Worm (Caenorhabditis elegans) whole organism, L3 larva: ENCODE results near the gene nimk-1.
A peak's percentile ranks its signal among the peaks of the same experiment; 100 is the strongest.

Experiments
- ZK546.5 ChIP-seq: sonication (generic microtip); optimal IDR thresholded peaks from 2 replicates; lab custom pipeline; 2017; ENCODE audit warnings: missing biosample characterization, missing genetic modification characterization
- aly-2 ChIP-seq: fragments of 150-350 bp; optimal IDR thresholded peaks from 2 replicates; lab custom pipeline; 2014; ENCODE audit warnings: missing biosample characterization, missing genetic modification characterization
- ceh-9 ChIP-seq: sonication (generic microtip); optimal IDR thresholded peaks from 2 replicates; lab custom pipeline; 2018; ENCODE audit warnings: missing biosample characterization, missing genetic modification characterization
- daf-12 ChIP-seq: fragments of 150-350 bp; optimal IDR thresholded peaks from 2 replicates; lab custom pipeline; 2014; ENCODE audit warnings: missing biosample characterization, missing genetic modification reagents, missing genetic modification characterization
- elt-3 ChIP-seq, 3 experiments: fragments of 150-350 bp in 1 of 3; sonication (generic microtip) in 2 of 3; optimal IDR thresholded peaks; 2 replicates in 2 of 3; 4 replicates in 1 of 3; lab custom pipeline; 2014 to 2017; ENCODE audit warnings: missing biosample characterization in 3 of 3, missing genetic modification characterization in 3 of 3
- eor-1 ChIP-seq, 2 experiments: fragments of 150-350 bp; optimal IDR thresholded peaks; 2 replicates each; lab custom pipeline; 2014 to 2018; ENCODE audit warnings: missing biosample characterization in 2 of 2, missing genetic modification characterization in 2 of 2
- fkh-10 ChIP-seq: sonication (generic microtip); optimal IDR thresholded peaks from 2 replicates; lab custom pipeline; 2017; ENCODE audit warnings: missing biosample characterization, missing genetic modification reagents, missing genetic modification characterization
- fkh-2 ChIP-seq: fragments of 150-350 bp; optimal IDR thresholded peaks from 2 replicates; lab custom pipeline; 2014; ENCODE audit warnings: missing biosample characterization, missing genetic modification reagents, missing genetic modification characterization
- hmg-11 ChIP-seq: sonication (generic microtip); optimal IDR thresholded peaks from 2 replicates; lab custom pipeline; 2016; ENCODE audit warnings: missing genetic modification characterization, missing compliant biosample characterization
- jun-1 ChIP-seq: fragments of 150-350 bp; optimal IDR thresholded peaks from 2 replicates; lab custom pipeline; 2014; ENCODE audit warnings: missing biosample characterization, missing genetic modification reagents, missing genetic modification characterization
- lin-15B ChIP-seq: fragments of 150-350 bp; optimal IDR thresholded peaks from 2 replicates; lab custom pipeline; 2014; ENCODE audit warnings: missing biosample characterization, missing genetic modification characterization
- lin-39 ChIP-seq: fragments of 150-350 bp; optimal IDR thresholded peaks from 2 replicates; lab custom pipeline; 2018; ENCODE audit warnings: missing biosample characterization, missing genetic modification reagents, missing genetic modification characterization
- lsy-12 ChIP-seq: sonication (generic microtip); optimal IDR thresholded peaks from 2 replicates; lab custom pipeline; 2016; ENCODE audit warnings: mild to moderate bottlenecking, missing genetic modification characterization, missing compliant biosample characterization
- mdl-1 ChIP-seq: fragments of 150-350 bp; optimal IDR thresholded peaks from 2 replicates; lab custom pipeline; 2014; ENCODE audit warnings: missing biosample characterization, missing genetic modification characterization
- mml-1 ChIP-seq: fragments of 150-350 bp; sonication (generic microtip); optimal IDR thresholded peaks from 3 replicates; lab custom pipeline; 2014; ENCODE audit warnings: missing biosample characterization, missing genetic modification characterization
- nfya-1 ChIP-seq: sonication (generic microtip); optimal IDR thresholded peaks from 2 replicates; lab custom pipeline; 2017; ENCODE audit warnings: missing genetic modification characterization, mild to moderate bottlenecking, missing compliant biosample characterization, antibody characterized with exemption, moderate library complexity; ENCODE audit not compliant: insufficient read depth
- nhr-11 ChIP-seq: fragments of 150-350 bp; optimal IDR thresholded peaks from 2 replicates; lab custom pipeline; 2014; ENCODE audit warnings: missing biosample characterization, missing genetic modification characterization
- nhr-12 ChIP-seq: fragments of 150-350 bp; optimal IDR thresholded peaks from 2 replicates; lab custom pipeline; 2014; ENCODE audit warnings: missing biosample characterization, missing genetic modification characterization
- nhr-23 ChIP-seq: fragments of 150-350 bp; optimal IDR thresholded peaks from 2 replicates; lab custom pipeline; 2014; ENCODE audit warnings: missing biosample characterization, missing genetic modification reagents, missing genetic modification characterization
- nhr-237 ChIP-seq: fragments of 150-350 bp; optimal IDR thresholded peaks from 2 replicates; lab custom pipeline; 2014; ENCODE audit warnings: missing biosample characterization, missing genetic modification characterization
- nhr-25 ChIP-seq: sonication (generic microtip); optimal IDR thresholded peaks from 2 replicates; lab custom pipeline; 2017; ENCODE audit warnings: missing biosample characterization, missing genetic modification characterization
- nhr-28 ChIP-seq: fragments of 150-350 bp; optimal IDR thresholded peaks from 2 replicates; lab custom pipeline; 2014; ENCODE audit warnings: missing biosample characterization, missing genetic modification characterization
- nhr-43 ChIP-seq: sonication (generic microtip); optimal IDR thresholded peaks from 2 replicates; lab custom pipeline; 2016; ENCODE audit warnings: mild to moderate bottlenecking, missing genetic modification characterization, missing compliant biosample characterization; ENCODE audit not compliant: poor library complexity, severe bottlenecking
- nhr-67 ChIP-seq: fragments of 150-350 bp; optimal IDR thresholded peaks from 2 replicates; lab custom pipeline; 2014; ENCODE audit warnings: missing biosample characterization, missing genetic modification characterization
- nhr-76 ChIP-seq: fragments of 150-350 bp; sonication (generic microtip); optimal IDR thresholded peaks from 5 replicates; lab custom pipeline; 2014; ENCODE audit warnings: missing biosample characterization, missing genetic modification characterization
- nhr-77 ChIP-seq: fragments of 150-350 bp; optimal IDR thresholded peaks from 2 replicates; lab custom pipeline; 2014; ENCODE audit warnings: missing biosample characterization, missing genetic modification characterization
- pha-4 ChIP-seq: fragments of 150-350 bp; optimal IDR thresholded peaks from 2 replicates; lab custom pipeline; 2014; ENCODE audit warnings: missing biosample characterization, missing genetic modification reagents, missing genetic modification characterization
- sea-2 ChIP-seq: fragments of 150-350 bp; sonication (generic microtip); optimal IDR thresholded peaks from 4 replicates; lab custom pipeline; 2014; ENCODE audit warnings: missing biosample characterization, missing genetic modification reagents, missing genetic modification characterization
- skn-1 ChIP-seq: fragments of 150-350 bp; optimal IDR thresholded peaks from 2 replicates; lab custom pipeline; 2014; ENCODE audit warnings: missing biosample characterization, missing genetic modification characterization
- snpc-4 ChIP-seq: fragments of 150-350 bp; optimal IDR thresholded peaks from 2 replicates; lab custom pipeline; 2014; ENCODE audit warnings: missing biosample characterization, missing genetic modification characterization
- tbx-2 ChIP-seq: sonication (generic microtip); optimal IDR thresholded peaks from 2 replicates; lab custom pipeline; 2016; ENCODE audit warnings: mild to moderate bottlenecking, missing genetic modification characterization, missing compliant biosample characterization
- unc-39 ChIP-seq: sonication (generic microtip); optimal IDR thresholded peaks from 4 replicates; lab custom pipeline; 2017; ENCODE audit warnings: missing biosample characterization, missing genetic modification characterization
- unc-62 ChIP-seq: fragments of 150-350 bp; sonication (generic microtip); optimal IDR thresholded peaks from 4 replicates; lab custom pipeline; 2014; ENCODE audit warnings: missing biosample characterization, missing genetic modification reagents, missing genetic modification characterization
- zag-1 ChIP-seq: fragments of 150-350 bp; optimal IDR thresholded peaks from 2 replicates; lab custom pipeline; 2014; ENCODE audit warnings: missing biosample characterization, missing genetic modification characterization
- ztf-11 ChIP-seq: fragments of 150-350 bp; optimal IDR thresholded peaks from 2 replicates; lab custom pipeline; 2014; ENCODE audit warnings: missing biosample characterization, missing genetic modification characterization
- ztf-4 ChIP-seq: fragments of 150-350 bp; optimal IDR thresholded peaks from 2 replicates; lab custom pipeline; 2014; ENCODE audit warnings: missing biosample characterization, missing genetic modification characterization

nimk-1 gene

DNA sequence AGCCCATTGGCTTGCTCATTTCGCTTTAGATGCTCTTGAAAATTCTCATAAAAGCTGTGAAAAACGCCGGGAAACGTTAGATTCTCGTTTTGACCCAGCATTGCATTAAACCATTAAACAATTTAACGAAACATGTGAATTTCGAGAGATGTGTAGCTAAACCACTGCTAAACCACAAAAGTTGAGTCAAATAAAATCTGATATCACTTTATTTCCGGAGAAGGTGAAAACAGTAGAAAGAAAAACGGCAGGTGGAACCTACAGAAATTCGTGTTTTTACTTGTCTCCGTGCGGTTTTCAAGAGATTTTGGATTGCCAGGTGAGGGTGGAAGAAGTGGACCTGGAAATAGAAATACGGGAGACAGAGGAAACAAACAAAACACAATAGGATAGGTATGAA lies 9.0 kb downstream of the nimk-1 start, which contains the start of gene F49C5.9:
TSS of gene F49C5.9 (minus strand) at position 101 of the 400 bp plus-strand sequence.
- no peak for TF ChIP-seq ztf-4 (tag; lab: Kevin White, UChicago)
- no peak for TF ChIP-seq hmg-11 (tag; lab: Kevin White, UChicago)
- no peak for TF ChIP-seq nhr-43 (tag; lab: Kevin White, UChicago)
- TF ChIP-seq mml-1 (tag; lab: Kevin White, UChicago) = no peak
- TF ChIP-seq mdl-1 = no peak
- no peak for TF ChIP-seq fkh-2 (tag; lab: Kevin White, UChicago)
- no peak for TF ChIP-seq ZK546.5 (tag; lab: Kevin White, UChicago)
- TF ChIP-seq zag-1 (tag; lab: Kevin White, UChicago) = no peak
- no peak for TF ChIP-seq fkh-10 (GFP tag; lab: Kevin White, UChicago)

DNA sequence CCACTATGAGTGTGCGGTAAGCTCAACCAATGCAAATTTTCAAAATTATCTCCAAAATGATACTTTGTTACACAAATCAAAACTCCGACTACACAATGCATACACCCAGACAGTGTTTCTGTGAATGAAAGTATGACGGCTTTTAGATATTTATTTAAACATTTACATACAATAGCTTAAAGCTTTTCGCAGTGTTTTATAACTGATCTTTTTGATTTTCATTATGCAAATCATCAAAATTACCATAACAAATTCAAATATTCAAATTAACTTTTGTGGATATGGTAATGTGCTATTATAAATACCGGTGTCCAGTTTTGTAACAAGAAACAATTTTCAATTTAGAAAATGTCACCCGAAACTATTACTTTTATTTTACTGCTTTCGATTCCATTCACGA lies 10.9 kb downstream of the nimk-1 start, which contains the start of the genes F49C5.5 and F49C5.10:
TSS of gene F49C5.5 (minus strand) at position 101 of the 400 bp plus-strand sequence.
TSS of gene F49C5.10 (plus strand) at position 344 of the 400 bp plus-strand sequence.
- TF ChIP-seq nhr-77 (tag; lab: Kevin White, UChicago) (no peak), lsy-12 (tag; lab: Kevin White, UChicago) (no peak), lin-39 (tag; lab: Kevin White, UChicago) (no peak), unc-39 (tag; lab: Kevin White, UChicago) (no peak), daf-12 (no peak), unc-62 (GFP tag; lab: Kevin White, UChicago) (no peak), nhr-25 (tag; lab: Kevin White, UChicago) (no peak), fkh-2 (tag; lab: Kevin White, UChicago) (no peak), ztf-11 (no peak)

DNA sequence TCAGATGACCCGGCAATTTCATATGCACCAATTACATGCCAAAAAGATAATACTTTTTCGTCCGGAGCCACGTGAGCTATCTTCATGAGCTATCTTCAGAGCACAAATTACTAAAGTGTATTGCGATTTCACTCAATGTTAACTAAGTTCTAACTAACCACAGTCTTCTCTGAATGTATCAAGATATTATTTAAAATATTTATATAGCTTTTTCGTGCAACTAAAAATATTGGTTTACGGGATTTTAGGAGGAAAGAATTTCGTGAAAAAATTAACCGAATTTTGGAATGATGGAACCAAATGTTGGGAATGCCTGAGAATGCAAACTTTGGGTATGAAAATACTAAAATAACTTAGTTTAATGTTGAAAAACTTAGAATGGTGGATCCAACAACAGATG lies 12.0 kb downstream of the nimk-1 start, which contains the start of gene F49C5.16:
TSS of gene F49C5.16 (plus strand) at position 301 of the 400 bp plus-strand sequence.
- no peak for TF ChIP-seq zag-1 (tag; lab: Kevin White, UChicago)
- no peak for TF ChIP-seq eor-1 (tag; optimal IDR thresholded peaks at IDR 0.05; lab: Kevin White, UChicago)
- TF ChIP-seq ZK546.5 (tag; lab: Kevin White, UChicago) = no peak
- TF ChIP-seq nhr-28 (tag; lab: Kevin White, UChicago) = no peak
- TF ChIP-seq mdl-1 = no peak
- no peak for TF ChIP-seq elt-3 (tag; optimal IDR thresholded peaks at IDR 0.05; lab: Kevin White, UChicago)
- no peak for TF ChIP-seq nhr-76 (tag; lab: Kevin White, UChicago)
- TF ChIP-seq tbx-2 (tag; lab: Kevin White, UChicago) = no peak
- TF ChIP-seq nhr-67 = no peak

DNA sequence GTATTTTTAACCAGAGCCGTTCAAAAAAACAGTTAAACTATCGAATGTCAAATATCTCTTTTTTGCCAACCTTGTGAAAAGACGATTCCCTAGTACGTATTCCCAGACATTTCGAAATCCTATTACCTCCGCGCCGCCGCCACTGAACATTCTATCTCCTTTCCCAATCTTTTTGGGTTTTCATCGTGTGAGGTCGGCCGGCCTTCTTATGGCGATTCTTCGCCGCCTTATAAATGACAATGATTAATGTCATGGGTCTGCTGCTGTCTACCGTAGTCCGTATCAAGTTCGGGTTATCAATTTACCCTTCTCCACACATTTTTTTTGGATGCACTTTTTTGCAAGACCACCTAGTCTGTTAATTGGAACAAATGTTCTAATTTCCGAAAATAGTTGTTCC lies 14.1 kb downstream of the nimk-1 start:
- TF ChIP-seq sea-2 (GFP tag; lab: Kevin White, UChicago) = no peak
- peak in 1 of 3 experiments; percentile 20 for TF ChIP-seq elt-3 (tag; optimal IDR thresholded peaks at IDR 0.05; lab: Kevin White, UChicago)
- TF ChIP-seq nhr-43 (tag; lab: Kevin White, UChicago) = peak; percentile 4
- TF ChIP-seq nhr-25 (tag; lab: Kevin White, UChicago) = peak; percentile 52
- TF ChIP-seq eor-1 (tag; optimal IDR thresholded peaks at IDR 0.05; lab: Kevin White, UChicago) = no peak
- TF ChIP-seq snpc-4 (tag; lab: Kevin White, UChicago) = no peak
- peak; percentile 75 for TF ChIP-seq nfya-1 (tag; lab: Kevin White, UChicago)
- no peak for TF ChIP-seq aly-2 (tag; lab: Kevin White, UChicago)

DNA sequence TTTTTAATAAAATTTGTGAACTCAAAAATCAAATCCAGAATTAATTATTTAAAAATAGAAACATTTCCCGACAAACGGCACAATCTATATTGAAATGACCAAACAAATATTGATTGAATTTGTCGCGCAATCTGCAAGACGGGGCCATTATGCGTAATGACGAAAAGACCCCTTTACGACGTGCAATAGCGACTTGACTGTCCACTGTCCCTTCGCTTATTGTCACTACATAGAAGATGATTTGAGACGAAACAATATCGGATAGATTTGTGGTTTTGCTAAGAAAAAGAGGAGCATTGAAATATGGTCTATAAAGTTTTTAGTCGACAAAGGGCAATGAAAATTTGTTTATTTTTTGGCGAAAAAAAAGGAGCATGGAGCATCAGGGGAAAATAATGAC lies 15.4 kb downstream of the nimk-1 start:
- no peak for TF ChIP-seq eor-1 (tag; optimal IDR thresholded peaks at IDR 0.05; lab: Kevin White, UChicago)
- no peak for TF ChIP-seq nhr-12 (tag; lab: Kevin White, UChicago)
- TF ChIP-seq jun-1 (tag; lab: Kevin White, UChicago) = no peak
- no peak for TF ChIP-seq nhr-28 (tag; lab: Kevin White, UChicago)
- no peak for TF ChIP-seq nhr-23 (tag; lab: Kevin White, UChicago)
- TF ChIP-seq fkh-2 (tag; lab: Kevin White, UChicago) = no peak
- no peak for TF ChIP-seq skn-1 (tag; lab: Kevin White, UChicago)
- no peak for TF ChIP-seq unc-62 (GFP tag; lab: Kevin White, UChicago)
- no peak for TF ChIP-seq lin-15B (tag; lab: Kevin White, UChicago)
- no peak for TF ChIP-seq ceh-9 (tag; lab: Kevin White, UChicago)
- no peak for TF ChIP-seq pha-4 (tag; lab: Kevin White, UChicago)
- no peak for TF ChIP-seq daf-12
- no peak for TF ChIP-seq ztf-11
- TF ChIP-seq nhr-43 (tag; lab: Kevin White, UChicago) = no peak
- TF ChIP-seq nhr-11 (tag; lab: Kevin White, UChicago) = no peak
- TF ChIP-seq ZK546.5 (tag; lab: Kevin White, UChicago) = no peak
- no peak for TF ChIP-seq snpc-4 (tag; lab: Kevin White, UChicago)
- TF ChIP-seq unc-39 (tag; lab: Kevin White, UChicago) = no peak
- no peak for TF ChIP-seq nhr-237 (tag; lab: Kevin White, UChicago)
